Fruit fly (Drosophila melanogaster): ENCODE results near the gene trol.

The trol gene

dm6 chrX:2580319-2581008, 35.2 kb upstream of the trol start, which contains the start of the genes Vha36-3 and AANATL7:
Vha36-3 (minus strand) TSS chrX:2580560.
AANATL7 (plus strand) TSS chrX:2580958.
- no peak for TF ChIP-seq pan (optimal IDR thresholded peaks at IDR 0.05)
- TF ChIP-seq usp (GFP tag; optimal IDR thresholded peaks at IDR 0.05): no peak
- TF ChIP-seq psq (optimal IDR thresholded peaks at IDR 0.05): no peak
- no peak for TF ChIP-seq EcR (GFP tag; optimal IDR thresholded peaks at IDR 0.05)
- no peak for TF ChIP-seq CG8478 (optimal IDR thresholded peaks at IDR 0.05)
- TF ChIP-seq Dll (optimal IDR thresholded peaks at IDR 0.05): no peak

- no peak for TF ChIP-seq pan (optimal IDR thresholded peaks at IDR 0.05)
- no peak for TF ChIP-seq psq (optimal IDR thresholded peaks at IDR 0.05)
- TF ChIP-seq Dll (optimal IDR thresholded peaks at IDR 0.05): no peak
- no peak for TF ChIP-seq CG8478 (optimal IDR thresholded peaks at IDR 0.05)
- TF ChIP-seq EcR (GFP tag; optimal IDR thresholded peaks at IDR 0.05): no peak
- no peak for TF ChIP-seq usp (GFP tag; optimal IDR thresholded peaks at IDR 0.05)
These were observed 8.6 kb upstream of the trol start for dm6 chrX:2553862-2554261.

- TF ChIP-seq usp (GFP tag; optimal IDR thresholded peaks at IDR 0.05): no peak
- no peak for TF ChIP-seq CG8478 (optimal IDR thresholded peaks at IDR 0.05)
- TF ChIP-seq EcR (GFP tag; optimal IDR thresholded peaks at IDR 0.05): no peak
These were observed 6.7 kb upstream of the trol start, which contains the start of gene Pdfr for dm6 chrX:2551906-2552305. Pdfr (plus strand) TSS chrX:2552206.

- TF ChIP-seq pan (optimal IDR thresholded peaks at IDR 0.05) (no peak), Dll (optimal IDR thresholded peaks at IDR 0.05) (no peak), EcR (GFP tag; optimal IDR thresholded peaks at IDR 0.05) (no peak), usp (GFP tag; optimal IDR thresholded peaks at IDR 0.05) (no peak), CG8478 (optimal IDR thresholded peaks at IDR 0.05) (no peak), psq (optimal IDR thresholded peaks at IDR 0.05) (no peak)
These were observed 1.6 kb upstream of the trol start for dm6 chrX:2546664-2547487.

dm6 chrX:2546260-2546659, 1.0 kb upstream of the trol start:
- TF ChIP-seq usp (GFP tag; optimal IDR thresholded peaks at IDR 0.05) (no peak), pan (optimal IDR thresholded peaks at IDR 0.05) (no peak), CG8478 (optimal IDR thresholded peaks at IDR 0.05) (no peak), EcR (GFP tag; optimal IDR thresholded peaks at IDR 0.05) (no peak), Dll (optimal IDR thresholded peaks at IDR 0.05) (no peak), psq (optimal IDR thresholded peaks at IDR 0.05) (no peak)

dm6 chrX:2542500-2542899, 2.7 kb downstream of the trol start:
- no peak for TF ChIP-seq CG8478 (optimal IDR thresholded peaks at IDR 0.05)
- no peak for TF ChIP-seq usp (GFP tag; optimal IDR thresholded peaks at IDR 0.05)
- no peak for TF ChIP-seq pan (optimal IDR thresholded peaks at IDR 0.05)
- TF ChIP-seq EcR (GFP tag; optimal IDR thresholded peaks at IDR 0.05): no peak
- TF ChIP-seq Dll (optimal IDR thresholded peaks at IDR 0.05): no peak
- no peak for TF ChIP-seq psq (optimal IDR thresholded peaks at IDR 0.05)

dm6 chrX:2539495-2539894, 5.7 kb downstream of the trol start:
- TF ChIP-seq pan (optimal IDR thresholded peaks at IDR 0.05) (no peak), psq (optimal IDR thresholded peaks at IDR 0.05) (no peak), Dll (optimal IDR thresholded peaks at IDR 0.05) (no peak), CG8478 (optimal IDR thresholded peaks at IDR 0.05) (no peak), usp (GFP tag; optimal IDR thresholded peaks at IDR 0.05) (no peak), EcR (GFP tag; optimal IDR thresholded peaks at IDR 0.05) (no peak)

dm6 chrX:2538387-2538786, 6.8 kb downstream of the trol start:
- TF ChIP-seq pan (optimal IDR thresholded peaks at IDR 0.05) (no peak), psq (optimal IDR thresholded peaks at IDR 0.05) (no peak), Dll (optimal IDR thresholded peaks at IDR 0.05) (no peak), CG8478 (optimal IDR thresholded peaks at IDR 0.05) (no peak), usp (GFP tag; optimal IDR thresholded peaks at IDR 0.05) (no peak), EcR (GFP tag; optimal IDR thresholded peaks at IDR 0.05) (no peak)

- TF ChIP-seq EcR (GFP tag; optimal IDR thresholded peaks at IDR 0.05): no peak
- TF ChIP-seq pan (optimal IDR thresholded peaks at IDR 0.05): no peak
- TF ChIP-seq psq (optimal IDR thresholded peaks at IDR 0.05): no peak
- TF ChIP-seq Dll (optimal IDR thresholded peaks at IDR 0.05): no peak
- TF ChIP-seq usp (GFP tag; optimal IDR thresholded peaks at IDR 0.05): no peak
- TF ChIP-seq CG8478 (optimal IDR thresholded peaks at IDR 0.05): no peak
These were observed 7.8 kb downstream of the trol start for dm6 chrX:2537398-2537797.

dm6 chrX:2536136-2536535, 9.1 kb downstream of the trol start:
- TF ChIP-seq pan (optimal IDR thresholded peaks at IDR 0.05) (no peak), usp (GFP tag; optimal IDR thresholded peaks at IDR 0.05) (no peak), psq (optimal IDR thresholded peaks at IDR 0.05) (no peak), Dll (optimal IDR thresholded peaks at IDR 0.05) (no peak), EcR (GFP tag; optimal IDR thresholded peaks at IDR 0.05) (no peak), CG8478 (optimal IDR thresholded peaks at IDR 0.05) (no peak)

- TF ChIP-seq EcR (GFP tag; optimal IDR thresholded peaks at IDR 0.05) (no peak), CG8478 (optimal IDR thresholded peaks at IDR 0.05) (no peak), psq (optimal IDR thresholded peaks at IDR 0.05) (no peak), Dll (optimal IDR thresholded peaks at IDR 0.05) (no peak), usp (GFP tag; optimal IDR thresholded peaks at IDR 0.05) (no peak), pan (optimal IDR thresholded peaks at IDR 0.05) (no peak)
These were observed 10.1 kb downstream of the trol start for dm6 chrX:2534951-2535693.

Measured in whole organism.